Worm (Caenorhabditis elegans) whole organism, early embryonic: ENCODE results near the gene F01G10.10.

Experiments
- B0310.2 ChIP-seq: sonication (generic microtip); optimal IDR thresholded peaks from 2 replicates; lab custom pipeline; 2016; ENCODE audit warnings: mild to moderate bottlenecking, missing genetic modification characterization, missing compliant biosample characterization
- F13C5.2 ChIP-seq: sonication (generic microtip); optimal IDR thresholded peaks from 2 replicates; lab custom pipeline; 2017; ENCODE audit warnings: mild to moderate bottlenecking, missing genetic modification characterization, inconsistent platforms, missing compliant biosample characterization
- aly-1 ChIP-seq: sonication (generic microtip); optimal IDR thresholded peaks from 2 replicates; lab custom pipeline; 2016; ENCODE audit warnings: missing genetic modification characterization, missing compliant biosample characterization
- ama-1 ChIP-seq: fragments of 150-350 bp; optimal IDR thresholded peaks from 2 replicates; lab custom pipeline; 2014
- ceh-13 ChIP-seq: fragments of 200-800 bp; sonication (Bioruptor generic); optimal IDR thresholded peaks from 2 replicates; lab custom pipeline; 2018; ENCODE audit warnings: mild to moderate bottlenecking, missing genetic modification characterization, missing compliant biosample characterization
- ceh-36 ChIP-seq: sonication (generic microtip); optimal IDR thresholded peaks from 2 replicates; lab custom pipeline; 2016; ENCODE audit warnings: missing genetic modification characterization, inconsistent platforms, missing compliant biosample characterization
- flt-1 ChIP-seq: fragments of 200-800 bp; sonication (Bioruptor generic); IDR thresholded peaks from 2 replicates; pipeline ENCODE4 v1.3.6; 2022; ENCODE audit warnings: missing genetic modification characterization, missing compliant biosample characterization
- hmbx-1 ChIP-seq: sonication (generic microtip); optimal IDR thresholded peaks from 2 replicates; lab custom pipeline; 2016; ENCODE audit warnings: mild to moderate bottlenecking, missing genetic modification characterization, missing compliant biosample characterization
- hmg-4 ChIP-seq: fragments of 200-800 bp; sonication (Bioruptor generic); optimal IDR thresholded peaks from 2 replicates; lab custom pipeline; 2018; ENCODE audit warnings: mild to moderate bottlenecking, missing genetic modification characterization, missing compliant biosample characterization
- hnd-1 ChIP-seq: sonication (generic microtip); optimal IDR thresholded peaks from 2 replicates; lab custom pipeline; 2016; ENCODE audit warnings: missing genetic modification characterization, missing compliant biosample characterization
- scrt-1 ChIP-seq: fragments of 200-800 bp; sonication (Bioruptor generic); IDR thresholded peaks from 2 replicates; pipeline ENCODE4 v1.3.6; 2022; ENCODE audit warnings: missing genetic modification characterization, missing compliant biosample characterization
- sea-1 ChIP-seq: fragments of 200-800 bp; sonication (Bioruptor generic); conservative IDR thresholded peaks from 2 replicates; pipeline ENCODE4 v1.3.6; 2022; ENCODE audit warnings: missing genetic modification characterization, missing compliant biosample characterization
- tbx-37 ChIP-seq: fragments of 200-800 bp; sonication (Bioruptor generic); conservative IDR thresholded peaks from 2 replicates; pipeline ENCODE4 v1.3.6; 2022; ENCODE audit warnings: missing genetic modification reagents, missing genetic modification characterization, missing compliant biosample characterization

- TF ChIP-seq ama-1, result no peak
- no peak for TF ChIP-seq hmg-4 (GFP tag; lab: Kevin White, UChicago)
- no peak for TF ChIP-seq ceh-13 (GFP tag; lab: Kevin White, UChicago)
- TF ChIP-seq sea-1 (GFP tag; lab: Robert Waterston, UW), result no peak
- no peak for TF ChIP-seq flt-1 (GFP tag; lab: Robert Waterston, UW)
- TF ChIP-seq ceh-36 (tag; lab: Kevin White, UChicago), result no peak
- no peak for TF ChIP-seq scrt-1 (GFP tag; lab: Robert Waterston, UW)
- TF ChIP-seq hnd-1 (tag; lab: Kevin White, UChicago), result no peak
- TF ChIP-seq B0310.2 (tag; lab: Kevin White, UChicago), result no peak
- no peak for TF ChIP-seq hmbx-1 (tag; lab: Kevin White, UChicago)
- no peak for TF ChIP-seq tbx-37 (GFP tag; lab: Robert Waterston, UW)
- TF ChIP-seq F13C5.2 (tag; lab: Kevin White, UChicago), result no peak
- TF ChIP-seq aly-1 (tag; lab: Kevin White, UChicago), result no peak
Observed at ce11 chrIV:10286655-10287054, 40.7 kb downstream of the F01G10.10 start, which contains the start of gene ebax-1.
